Fruit fly (Drosophila melanogaster) whole organism, embryonic: ENCODE results near the gene amos.
A peak's percentile ranks its signal among the peaks of the same experiment; 100 is the strongest.

Experiments
- Asciz ChIP-seq: fragments of 200-800 bp; sonication (Bioruptor generic); optimal IDR thresholded peaks from 2 replicates; lab custom pipeline; 2017; ENCODE audit warnings: missing biosample characterization, mild to moderate bottlenecking, missing genetic modification characterization, missing genetic modification reagents
- B-H2 ChIP-seq: fragments of 200-800 bp; sonication (Bioruptor generic); optimal IDR thresholded peaks from 2 replicates; lab custom pipeline; 2018; ENCODE audit warnings: missing biosample characterization, mild to moderate bottlenecking, missing genetic modification characterization
- Bdp1 ChIP-seq: fragments of 200-800 bp; sonication (Bioruptor generic); optimal IDR thresholded peaks from 3 replicates; lab custom pipeline; 2016; ENCODE audit warnings: missing biosample characterization, missing genetic modification characterization
- CG10147 ChIP-seq: fragments of 200-800 bp; sonication (Bioruptor generic); optimal IDR thresholded peaks from 2 replicates; lab custom pipeline; 2019; ENCODE audit warnings: missing biosample characterization, mild to moderate bottlenecking, missing genetic modification characterization, moderate library complexity
- CG10209 ChIP-seq: fragments of 200-800 bp; sonication (Bioruptor generic); optimal IDR thresholded peaks from 3 replicates; lab custom pipeline; 2017; ENCODE audit warnings: missing biosample characterization, mild to moderate bottlenecking, missing genetic modification characterization, missing genetic modification reagents
- CG1024 ChIP-seq: fragments of 200-800 bp; sonication (Bioruptor generic); IDR thresholded peaks from 2 replicates; pipeline ENCODE4 v1.3.6; 2022; ENCODE audit warnings: missing biosample characterization, missing genetic modification characterization
- CG10654 ChIP-seq: fragments of 200-800 bp; sonication (Bioruptor generic); optimal IDR thresholded peaks from 2 replicates; lab custom pipeline; 2016; ENCODE audit warnings: missing biosample characterization, missing genetic modification characterization
- CG11398 ChIP-seq: fragments of 200-800 bp; sonication (Bioruptor generic); optimal IDR thresholded peaks from 2 replicates; lab custom pipeline; 2016; ENCODE audit warnings: missing biosample characterization, missing genetic modification characterization
- CG11695 ChIP-seq: fragments of 200-800 bp; sonication (Bioruptor generic); IDR thresholded peaks from 3 replicates; pipeline ENCODE4 v1.3.6; 2022; ENCODE audit warnings: missing biosample characterization, missing genetic modification characterization
- CG11723 ChIP-seq: fragments of 200-800 bp; sonication (Bioruptor generic); optimal IDR thresholded peaks from 2 replicates; lab custom pipeline; 2017; ENCODE audit warnings: missing biosample characterization, mild to moderate bottlenecking, missing genetic modification characterization
- CG12219 ChIP-seq: fragments of 200-800 bp; sonication (Bioruptor generic); optimal IDR thresholded peaks from 3 replicates; lab custom pipeline; 2018; ENCODE audit warnings: missing biosample characterization, mild to moderate bottlenecking, missing genetic modification characterization
- CG12659 ChIP-seq: fragments of 200-800 bp; sonication (Bioruptor generic); optimal IDR thresholded peaks from 3 replicates; lab custom pipeline; 2017; ENCODE audit warnings: mild to moderate bottlenecking, missing biosample characterization, missing genetic modification reagents, missing genetic modification characterization
- CG12942 ChIP-seq: fragments of 200-800 bp; sonication (Bioruptor generic); optimal IDR thresholded peaks from 3 replicates; lab custom pipeline; 2016; ENCODE audit warnings: missing biosample characterization, missing genetic modification characterization
- CG13624 ChIP-seq: fragments of 200-800 bp; sonication (Bioruptor generic); optimal IDR thresholded peaks from 2 replicates; lab custom pipeline; 2016; ENCODE audit warnings: missing biosample characterization, missing genetic modification characterization
- CG14965 ChIP-seq: fragments of 200-800 bp; sonication (Bioruptor generic); optimal IDR thresholded peaks from 2 replicates; lab custom pipeline; 2016; ENCODE audit warnings: missing biosample characterization, missing genetic modification characterization, borderline replicate concordance
- CG1603 ChIP-seq: fragments of 200-800 bp; sonication (Bioruptor generic); optimal IDR thresholded peaks from 2 replicates; lab custom pipeline; 2019; ENCODE audit warnings: missing biosample characterization, mild to moderate bottlenecking, missing genetic modification characterization, moderate library complexity
- CG16863 ChIP-seq: fragments of 200-800 bp; sonication (Bioruptor generic); optimal IDR thresholded peaks from 3 replicates; lab custom pipeline; 2016; ENCODE audit warnings: missing biosample characterization, missing genetic modification characterization
- CG17385 ChIP-seq: fragments of 200-800 bp; sonication (Bioruptor generic); optimal IDR thresholded peaks from 3 replicates; lab custom pipeline; 2018; ENCODE audit warnings: missing biosample characterization, mild to moderate bottlenecking, missing genetic modification characterization
- CG18764 ChIP-seq: fragments of 200-800 bp; sonication (Bioruptor generic); optimal IDR thresholded peaks from 3 replicates; lab custom pipeline; 2016; ENCODE audit warnings: missing biosample characterization, missing genetic modification characterization
- CG31224 ChIP-seq: fragments of 200-800 bp; sonication (Bioruptor generic); IDR thresholded peaks from 2 replicates; pipeline ENCODE4 v1.3.6; 2022; ENCODE audit warnings: missing biosample characterization, missing genetic modification characterization
- CG32767 ChIP-seq: fragments of 200-800 bp; sonication (Bioruptor generic); IDR thresholded peaks from 2 replicates; pipeline ENCODE4 v1.3.6; 2022; ENCODE audit warnings: missing biosample characterization, missing genetic modification characterization
- CG3281 ChIP-seq: fragments of 200-800 bp; sonication (Bioruptor generic); optimal IDR thresholded peaks from 3 replicates; lab custom pipeline; 2017; ENCODE audit warnings: missing biosample characterization, mild to moderate bottlenecking, missing genetic modification characterization
- CG5180 ChIP-seq: fragments of 200-800 bp; sonication (Bioruptor generic); optimal IDR thresholded peaks from 3 replicates; lab custom pipeline; 2017; ENCODE audit warnings: missing biosample characterization, missing genetic modification characterization, mild to moderate bottlenecking, moderate library complexity, missing genetic modification reagents
- CG7839 ChIP-seq: fragments of 200-800 bp; sonication (Bioruptor generic); optimal IDR thresholded peaks from 3 replicates; lab custom pipeline; 2018; ENCODE audit warnings: missing biosample characterization, mild to moderate bottlenecking, missing genetic modification characterization, moderate library complexity
- CG7987 ChIP-seq: fragments of 200-800 bp; sonication (Bioruptor generic); optimal IDR thresholded peaks from 2 replicates; lab custom pipeline; 2018; ENCODE audit warnings: missing biosample characterization, mild to moderate bottlenecking, missing genetic modification characterization, moderate library complexity
- CG8924 ChIP-seq: fragments of 200-800 bp; optimal IDR thresholded peaks from 3 replicates; lab custom pipeline; 2019; ENCODE audit warnings: missing biosample characterization, mild to moderate bottlenecking, missing genetic modification characterization, moderate library complexity
- CG8944 ChIP-seq: fragments of 200-800 bp; sonication (Bioruptor generic); optimal IDR thresholded peaks from 3 replicates; lab custom pipeline; 2016; ENCODE audit warnings: missing biosample characterization, missing genetic modification characterization
- CG9817 ChIP-seq: fragments of 200-800 bp; sonication (Bioruptor generic); optimal IDR thresholded peaks from 2 replicates; lab custom pipeline; 2018; ENCODE audit warnings: missing biosample characterization, mild to moderate bottlenecking, missing genetic modification characterization, moderate library complexity
- CG9876 ChIP-seq: fragments of 200-800 bp; sonication (Bioruptor generic); optimal IDR thresholded peaks from 2 replicates; lab custom pipeline; 2016; ENCODE audit warnings: missing biosample characterization, missing genetic modification characterization
- Camta ChIP-seq: fragments of 200-800 bp; sonication (Bioruptor generic); optimal IDR thresholded peaks from 2 replicates; lab custom pipeline; 2016; ENCODE audit warnings: missing biosample characterization, missing genetic modification characterization
- Dbx ChIP-seq: fragments of 200-800 bp; sonication (Bioruptor generic); IDR thresholded peaks from 3 replicates; pipeline ENCODE4 v1.3.6; 2022; ENCODE audit warnings: missing biosample characterization, missing genetic modification characterization
- Deaf1 ChIP-seq: fragments of 200-800 bp; optimal IDR thresholded peaks from 3 replicates; lab custom pipeline; 2019; ENCODE audit warnings: missing biosample characterization, mild to moderate bottlenecking, missing genetic modification characterization, moderate library complexity
- Fer2 ChIP-seq: fragments of 200-800 bp; sonication (Bioruptor generic); optimal IDR thresholded peaks from 2 replicates; lab custom pipeline; 2018; ENCODE audit warnings: missing biosample characterization, mild to moderate bottlenecking, missing genetic modification characterization, moderate library complexity
- Hsf ChIP-seq: fragments of 200-800 bp; sonication (Bioruptor generic); optimal IDR thresholded peaks from 3 replicates; lab custom pipeline; 2016; ENCODE audit warnings: missing biosample characterization, missing genetic modification characterization
- Med ChIP-seq: fragments of 200-800 bp; sonication (Bioruptor generic); peaks from one replicate; lab custom pipeline; 2016; ENCODE audit warnings: missing biosample characterization, missing genetic modification characterization, mild to moderate bottlenecking, inconsistent platforms, moderate library complexity
- Vsx1 ChIP-seq: fragments of 200-800 bp; sonication (Bioruptor generic); optimal IDR thresholded peaks from 2 replicates; lab custom pipeline; 2017; ENCODE audit warnings: missing biosample characterization, mild to moderate bottlenecking, missing genetic modification characterization, missing genetic modification reagents
- bab2 ChIP-seq: fragments of 200-800 bp; sonication (Bioruptor generic); optimal IDR thresholded peaks from 2 replicates; lab custom pipeline; 2016; ENCODE audit warnings: missing biosample characterization, missing genetic modification characterization
- caup ChIP-seq: fragments of 200-800 bp; sonication (Bioruptor generic); optimal IDR thresholded peaks from 3 replicates; lab custom pipeline; 2017; ENCODE audit warnings: missing biosample characterization, mild to moderate bottlenecking, missing genetic modification characterization, moderate library complexity; ENCODE audit not compliant: severe bottlenecking
- dmrt99B ChIP-seq: fragments of 200-800 bp; sonication (Bioruptor generic); optimal IDR thresholded peaks from 2 replicates; lab custom pipeline; 2018; ENCODE audit warnings: missing biosample characterization, mild to moderate bottlenecking, missing genetic modification characterization, moderate library complexity
- emc ChIP-seq: fragments of 200-800 bp; sonication (Bioruptor generic); optimal IDR thresholded peaks from 2 replicates; lab custom pipeline; 2016; ENCODE audit warnings: missing biosample characterization, missing genetic modification characterization
- ems ChIP-seq: fragments of 200-800 bp; sonication (Bioruptor generic); optimal IDR thresholded peaks from 3 replicates; lab custom pipeline; 2016; ENCODE audit warnings: missing biosample characterization, missing genetic modification characterization
- grn ChIP-seq: fragments of 200-800 bp; sonication (Bioruptor generic); optimal IDR thresholded peaks from 3 replicates; lab custom pipeline; 2017; ENCODE audit warnings: missing biosample characterization, missing genetic modification characterization
- hb ChIP-seq: fragments of 200-800 bp; sonication (Bioruptor generic); IDR thresholded peaks from 3 replicates; pipeline ENCODE4 v1.3.6; 2022; ENCODE audit warnings: missing biosample characterization, missing genetic modification characterization; ENCODE audit not compliant: partially characterized antibody
- luna ChIP-seq: fragments of 200-800 bp; sonication (Bioruptor generic); optimal IDR thresholded peaks from 2 replicates; lab custom pipeline; 2016; ENCODE audit warnings: missing biosample characterization, missing genetic modification characterization
- row ChIP-seq: fragments of 200-800 bp; sonication (Bioruptor generic); IDR thresholded peaks from 3 replicates; pipeline ENCODE4 v1.3.6; 2022; ENCODE audit warnings: missing biosample characterization, missing genetic modification characterization
- sna ChIP-seq: fragments of 200-800 bp; sonication (Bioruptor generic); IDR thresholded peaks from 2 replicates; pipeline ENCODE4 v1.3.6; 2022; ENCODE audit warnings: missing biosample characterization, missing genetic modification characterization; ENCODE audit not compliant: partially characterized antibody
- sr ChIP-seq: fragments of 200-800 bp; sonication (Bioruptor generic); IDR thresholded peaks from 3 replicates; pipeline ENCODE4 v1.3.6; 2022; ENCODE audit warnings: missing biosample characterization, missing genetic modification characterization
- stc ChIP-seq: fragments of 200-800 bp; sonication (Bioruptor generic); IDR thresholded peaks from 2 replicates; pipeline ENCODE4 v1.3.6; 2022; ENCODE audit warnings: missing biosample characterization, missing genetic modification characterization
- tio ChIP-seq: fragments of 200-800 bp; sonication (Bioruptor generic); optimal IDR thresholded peaks from 2 replicates; lab custom pipeline; 2017; ENCODE audit warnings: missing biosample characterization, missing genetic modification characterization, inconsistent platforms
- tna ChIP-seq: fragments of 200-800 bp; sonication (Bioruptor generic); IDR thresholded peaks from 2 replicates; pipeline ENCODE4 v1.3.6; 2022; ENCODE audit warnings: missing biosample characterization, missing genetic modification characterization; ENCODE audit not compliant: partially characterized antibody

Gene amos

DNA sequence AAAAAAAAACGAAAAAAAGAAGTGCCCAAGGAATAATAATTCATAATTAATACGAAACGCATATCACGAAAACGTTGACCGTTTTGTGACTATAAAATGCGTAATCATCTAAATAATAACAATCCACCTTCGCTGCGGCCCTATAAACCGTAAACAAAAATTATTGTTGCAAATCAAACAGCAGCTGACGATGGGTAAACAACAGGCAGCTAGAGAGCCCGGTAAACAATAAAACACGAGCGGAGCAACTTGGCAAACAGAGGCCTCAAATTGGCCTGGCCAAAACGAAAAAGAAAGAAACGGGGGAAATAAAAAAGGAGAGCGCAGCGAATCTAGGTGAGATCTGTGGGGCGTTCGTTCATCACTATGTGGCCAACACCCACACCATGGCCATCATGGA, 29.2 kb downstream of the amos start (continued):
- TF ChIP-seq tna (GFP tag; lab: Robert Waterston, UW) (no peak), Med (GFP tag; lab: Kevin White, UChicago) (peak; percentile 92), caup (GFP tag; lab: Kevin White, UChicago) (peak; percentile 69), sr (GFP tag; lab: Robert Waterston, UW) (peak; percentile 71; the same call in 2 of the 3 replicates), dmrt99B (tag; lab: Kevin White, UChicago) (peak; percentile 34), CG11723 (no peak), CG3281 (GFP tag; lab: Kevin White, UChicago) (peak; percentile 62), Camta (GFP tag; lab: Kevin White, UChicago) (peak; percentile 31), stc (GFP tag; lab: Robert Waterston, UW) (peak; percentile 28; the same call in 1 of the 2 replicates), row (GFP tag; lab: Robert Waterston, UW) (no peak), CG7839 (tag; lab: Kevin White, UChicago) (peak; percentile 14), CG8924 (tag; lab: Kevin White, UChicago) (no peak), CG12659 (GFP tag; lab: Kevin White, UChicago) (peak; percentile 16), Hsf (GFP tag; lab: Kevin White, UChicago) (peak; percentile 3), Fer2 (tag; lab: Kevin White, UChicago) (peak; percentile 8), CG11398 (GFP tag; lab: Kevin White, UChicago) (peak; percentile 64), hb (GFP tag; lab: Robert Waterston, UW) (no peak), CG9876 (GFP tag; lab: Kevin White, UChicago) (peak; percentile 42), CG18764 (GFP tag; lab: Kevin White, UChicago) (peak; percentile 11), CG16863 (GFP tag; lab: Kevin White, UChicago) (no peak), Deaf1 (tag; lab: Kevin White, UChicago) (no peak), luna (GFP tag; lab: Kevin White, UChicago) (peak; percentile 59), Vsx1 (GFP tag; lab: Kevin White, UChicago) (peak; percentile 57), Asciz (GFP tag; lab: Kevin White, UChicago) (peak; percentile 21), tio (GFP tag; lab: Kevin White, UChicago) (peak; percentile 53), CG5180 (GFP tag; lab: Kevin White, UChicago) (no peak), CG1024 (GFP tag; lab: Robert Waterston, UW) (no peak), CG17385 (GFP tag; lab: Kevin White, UChicago) (peak; percentile 16), CG10147 (GFP tag; lab: Kevin White, UChicago) (peak; percentile 15), grn (GFP tag; lab: Kevin White, UChicago) (no peak), CG14965 (GFP tag; lab: Kevin White, UChicago) (peak; percentile 19), Dbx (peak; percentile 61; the same call in 2 of the 3 replicates), ems (GFP tag; lab: Kevin White, UChicago) (peak; percentile 20), CG13624 (GFP tag; lab: Kevin White, UChicago) (peak; percentile 42), B-H2 (peak; percentile 48), CG8944 (GFP tag; lab: Kevin White, UChicago) (peak; percentile 28), emc (GFP tag; lab: Kevin White, UChicago) (peak; percentile 34), CG12942 (GFP tag; lab: Kevin White, UChicago) (peak; percentile 11), CG12219 (GFP tag; lab: Kevin White, UChicago) (peak; percentile 9), CG11695 (peak; percentile 49; the same call in 2 of the 3 replicates), CG31224 (0 out of 2 replicates have a peak, but pooled peaks have one; percentile 24), sna (GFP tag; lab: Robert Waterston, UW) (no peak), CG7987 (peak; percentile 74), bab2 (GFP tag; lab: Kevin White, UChicago) (peak; percentile 61), CG9817 (tag; lab: Kevin White, UChicago) (peak; percentile 37), CG10209 (peak; percentile 55), CG10654 (GFP tag; lab: Kevin White, UChicago) (peak; percentile 12), CG1603 (peak; percentile 5), Bdp1 (GFP tag; lab: Kevin White, UChicago) (peak; percentile 8), CG32767 (GFP tag; lab: Robert Waterston, UW) (0 out of 2 replicates have a peak, but pooled peaks have one; percentile 12)
